Fruit fly (Drosophila melanogaster) whole organism, embryonic: Measurements from ENCODE around the gene SmydA-9.

ENCODE experiments used
- Atf6 ChIP-seq: fragments of 200-800 bp; sonication (Bioruptor generic); IDR thresholded peaks from 2 replicates; pipeline ENCODE4 v1.3.6; 2022; ENCODE audit warnings: missing biosample characterization, missing genetic modification characterization
- CG10267 ChIP-seq: fragments of 200-800 bp; sonication (Bioruptor generic); optimal IDR thresholded peaks from 2 replicates; lab custom pipeline; 2018; ENCODE audit warnings: missing biosample characterization, mild to moderate bottlenecking, missing genetic modification characterization, moderate library complexity
- CG12155 ChIP-seq: fragments of 200-800 bp; sonication (Bioruptor generic); optimal IDR thresholded peaks from 3 replicates; lab custom pipeline; 2016; ENCODE audit warnings: missing biosample characterization, missing genetic modification characterization
- CG13624 ChIP-seq: fragments of 200-800 bp; sonication (Bioruptor generic); optimal IDR thresholded peaks from 2 replicates; lab custom pipeline; 2016; ENCODE audit warnings: missing biosample characterization, missing genetic modification characterization
- CG14441 ChIP-seq: fragments of 200-800 bp; sonication (Bioruptor generic); IDR thresholded peaks from 2 replicates; pipeline ENCODE4 v1.3.6; 2022; ENCODE audit warnings: missing biosample characterization, missing genetic modification characterization
- CG16863 ChIP-seq: fragments of 200-800 bp; sonication (Bioruptor generic); optimal IDR thresholded peaks from 3 replicates; lab custom pipeline; 2016; ENCODE audit warnings: missing biosample characterization, missing genetic modification characterization
- CG18619 ChIP-seq: fragments of 200-800 bp; sonication (Bioruptor generic); optimal IDR thresholded peaks from 3 replicates; lab custom pipeline; 2017; ENCODE audit warnings: missing biosample characterization, mild to moderate bottlenecking, missing genetic modification characterization
- CG32767 ChIP-seq: fragments of 200-800 bp; sonication (Bioruptor generic); IDR thresholded peaks from 2 replicates; pipeline ENCODE4 v1.3.6; 2022; ENCODE audit warnings: missing biosample characterization, missing genetic modification characterization
- CG34224 ChIP-seq: fragments of 200-800 bp; sonication (Bioruptor generic); IDR thresholded peaks from 3 replicates; pipeline ENCODE4 v1.3.6; 2022; ENCODE audit warnings: missing biosample characterization, missing genetic modification characterization; ENCODE audit not compliant: partially characterized antibody
- CG6654 ChIP-seq: fragments of 200-800 bp; sonication (Bioruptor generic); optimal IDR thresholded peaks from 2 replicates; lab custom pipeline; 2017; ENCODE audit warnings: missing biosample characterization, mild to moderate bottlenecking, missing genetic modification characterization
- CG6791 ChIP-seq: fragments of 200-800 bp; sonication (Bioruptor generic); IDR thresholded peaks from 3 replicates; pipeline ENCODE4 v1.3.6; 2022; ENCODE audit warnings: missing biosample characterization, missing genetic modification characterization; ENCODE audit not compliant: partially characterized antibody
- CG9609 ChIP-seq: fragments of 200-800 bp; sonication (Bioruptor generic); optimal IDR thresholded peaks from 3 replicates; lab custom pipeline; 2016; ENCODE audit warnings: missing biosample characterization, missing genetic modification characterization
- CG9797 ChIP-seq: fragments of 200-800 bp; sonication (Bioruptor generic); optimal IDR thresholded peaks from 3 replicates; lab custom pipeline; 2018; ENCODE audit warnings: missing biosample characterization, mild to moderate bottlenecking, missing genetic modification characterization
- CTCF ChIP-seq: fragments of 200-800 bp; sonication (Bioruptor generic); optimal IDR thresholded peaks from 2 replicates; lab custom pipeline; 2017; ENCODE audit warnings: missing biosample characterization, mild to moderate bottlenecking, missing genetic modification characterization, moderate library complexity
- Hand ChIP-seq: fragments of 200-800 bp; sonication (Bioruptor generic); optimal IDR thresholded peaks from 2 replicates; lab custom pipeline; 2017; ENCODE audit warnings: mild to moderate bottlenecking, missing biosample characterization, missing genetic modification reagents, missing genetic modification characterization
- Mes4 ChIP-seq: fragments of 200-800 bp; sonication (Bioruptor generic); optimal IDR thresholded peaks from 2 replicates; lab custom pipeline; 2016; ENCODE audit warnings: missing biosample characterization, missing genetic modification characterization
- Nf-YC ChIP-seq: fragments of 200-800 bp; optimal IDR thresholded peaks from 3 replicates; lab custom pipeline; 2019; ENCODE audit warnings: missing biosample characterization, mild to moderate bottlenecking, missing genetic modification characterization, moderate library complexity
- Pdp1 ChIP-seq, 2 experiments: fragments of 200-800 bp; sonication (Bioruptor generic); optimal IDR thresholded peaks; 3 replicates each; lab custom pipeline; 2016; ENCODE audit warnings: missing biosample characterization in 2 of 2, missing genetic modification characterization in 2 of 2, mild to moderate bottlenecking in 1 of 2, moderate library complexity in 1 of 2
- cg ChIP-seq: fragments of 200-800 bp; sonication (Bioruptor generic); optimal IDR thresholded peaks from 3 replicates; lab custom pipeline; 2019; ENCODE audit warnings: missing biosample characterization, mild to moderate bottlenecking, missing genetic modification characterization, moderate library complexity
- danr ChIP-seq: fragments of 200-800 bp; sonication (Bioruptor generic); IDR thresholded peaks from 2 replicates; pipeline ENCODE4 v1.3.6; 2022; ENCODE audit warnings: missing biosample characterization, missing genetic modification characterization
- esg ChIP-seq: fragments of 200-800 bp; sonication (Bioruptor generic); conservative IDR thresholded peaks from 2 replicates; pipeline ENCODE4 v1.3.6; 2022; ENCODE audit warnings: missing biosample characterization, missing genetic modification characterization
- gsb ChIP-seq: fragments of 200-800 bp; sonication (Bioruptor generic); IDR thresholded peaks from 2 replicates; pipeline ENCODE4 v1.3.6; 2022; ENCODE audit warnings: missing biosample characterization, missing genetic modification characterization
- lbe ChIP-seq: fragments of 200-800 bp; sonication (Bioruptor generic); optimal IDR thresholded peaks from 2 replicates; lab custom pipeline; 2016; ENCODE audit warnings: missing biosample characterization, mild to moderate bottlenecking, missing genetic modification characterization
- luna ChIP-seq: fragments of 200-800 bp; sonication (Bioruptor generic); optimal IDR thresholded peaks from 2 replicates; lab custom pipeline; 2016; ENCODE audit warnings: missing biosample characterization, missing genetic modification characterization
- mld ChIP-seq: fragments of 200-800 bp; sonication (Bioruptor generic); IDR thresholded peaks from 3 replicates; pipeline ENCODE4 v1.3.6; 2022; ENCODE audit warnings: missing biosample characterization, missing genetic modification characterization; ENCODE audit not compliant: partially characterized antibody
- onecut ChIP-seq: fragments of 200-800 bp; sonication (Bioruptor generic); IDR thresholded peaks from 2 replicates; pipeline ENCODE4 v1.3.6; 2022; ENCODE audit warnings: missing biosample characterization, missing genetic modification characterization
- pnt ChIP-seq: fragments of 200-800 bp; sonication (Bioruptor generic); optimal IDR thresholded peaks from 3 replicates; lab custom pipeline; 2016; ENCODE audit warnings: missing biosample characterization, missing genetic modification characterization
- psq ChIP-seq: fragments of 200-800 bp; sonication (Bioruptor generic); optimal IDR thresholded peaks from 2 replicates; lab custom pipeline; 2017; ENCODE audit warnings: missing biosample characterization, missing genetic modification characterization
- salm ChIP-seq: fragments of 200-800 bp; sonication (Bioruptor generic); optimal IDR thresholded peaks from 2 replicates; lab custom pipeline; 2018; ENCODE audit warnings: missing biosample characterization, mild to moderate bottlenecking, missing genetic modification characterization
- stwl ChIP-seq: fragments of 200-800 bp; sonication (Bioruptor generic); optimal IDR thresholded peaks from 3 replicates; lab custom pipeline; 2018; ENCODE audit warnings: missing biosample characterization, mild to moderate bottlenecking, missing genetic modification characterization, moderate library complexity
- unc-4 ChIP-seq: fragments of 200-800 bp; sonication (Bioruptor generic); IDR thresholded peaks from 2 replicates; pipeline ENCODE4 v1.3.6; 2022; ENCODE audit warnings: missing biosample characterization, missing genetic modification characterization; ENCODE audit not compliant: partially characterized antibody
- zen2 ChIP-seq: fragments of 200-800 bp; sonication (Bioruptor generic); IDR thresholded peaks from 3 replicates; pipeline ENCODE4 v1.3.6; 2022; ENCODE audit warnings: missing biosample characterization, missing genetic modification characterization; ENCODE audit not compliant: partially characterized antibody

Gene SmydA-9

DNA sequence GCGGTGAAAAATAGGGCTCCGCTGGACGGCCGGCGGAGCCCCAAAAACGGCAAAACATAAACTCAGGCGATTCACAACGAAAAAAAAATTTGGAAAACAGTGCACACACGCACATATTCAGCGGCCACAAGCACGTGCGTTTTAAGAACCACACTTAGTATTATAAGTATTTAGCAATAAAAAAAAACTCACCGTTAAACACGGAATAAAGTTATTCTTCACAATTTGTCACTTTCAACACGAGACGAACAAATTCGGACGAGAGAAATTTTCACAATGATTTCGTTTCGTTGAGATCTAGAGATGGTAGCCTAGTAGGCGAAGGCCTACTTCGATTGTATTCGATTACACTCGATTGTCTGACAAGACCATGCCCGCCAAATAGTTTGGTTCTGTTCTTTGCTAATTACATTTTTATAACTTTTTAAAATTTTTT, 54.3 kb downstream of the SmydA-9 start, which contains the start of gene His3.3B (continued):
- TF ChIP-seq Nf-YC (tag; lab: Kevin White, UChicago) (no peak), salm (tag; lab: Kevin White, UChicago) (no peak), CG6791 (GFP tag; lab: Robert Waterston, UW) (0 out of 3 replicates have a peak, but pooled peaks have one; percentile 39), esg (GFP tag; lab: Robert Waterston, UW) (no peak), CG18619 (no peak), gsb (no peak), Pdp1 (GFP tag; optimal IDR thresholded peaks at IDR 0.05; lab: Kevin White, UChicago) (no peak), stwl (tag; lab: Kevin White, UChicago) (peak; percentile 40), psq (GFP tag; lab: Kevin White, UChicago) (no peak), lbe (GFP tag; lab: Kevin White, UChicago) (no peak), mld (GFP tag; lab: Robert Waterston, UW) (peak; percentile 28; the same call in 1 of the 3 replicates), luna (no peak), onecut (GFP tag; lab: Robert Waterston, UW) (no peak), Hand (peak; percentile 23), CG9609 (GFP tag; lab: Kevin White, UChicago) (no peak), CG12155 (GFP tag; lab: Kevin White, UChicago) (peak; percentile 34), CG34224 (GFP tag; lab: Robert Waterston, UW) (0 out of 3 replicates have a peak, but pooled peaks have one; percentile 10), CG13624 (GFP tag; lab: Kevin White, UChicago) (peak; percentile 1), zen2 (no peak), cg (GFP tag; lab: Kevin White, UChicago) (peak; percentile 66), Atf6 (GFP tag; lab: Robert Waterston, UW) (no peak), CG14441 (GFP tag; lab: Robert Waterston, UW) (no peak), unc-4 (GFP tag; lab: Robert Waterston, UW) (peak; percentile 48), CTCF (GFP tag; lab: Kevin White, UChicago) (peak; percentile 54), CG10267 (tag; lab: Kevin White, UChicago) (peak; percentile 47), pnt (GFP tag; lab: Kevin White, UChicago) (no peak), CG16863 (peak; percentile 4), danr (no peak), CG9797 (GFP tag; lab: Kevin White, UChicago) (peak; percentile 44), CG6654 (GFP tag; lab: Kevin White, UChicago) (no peak), Mes4 (GFP tag; lab: Kevin White, UChicago) (no peak), CG32767 (GFP tag; lab: Robert Waterston, UW) (peak; percentile 35; the same call in 1 of the 2 replicates)
